Worm (Caenorhabditis elegans) whole organism, midembryonic: ENCODE measurements around the gene C14E2.7.

Experiments used
- T22C8.4 ChIP-seq: fragments of 200-800 bp; sonication (Bioruptor generic); IDR thresholded peaks from 2 replicates; pipeline ENCODE4 v1.3.6; 2022; ENCODE audit warnings: missing genetic modification characterization, missing compliant biosample characterization
- cog-1 ChIP-seq: sonication (generic microtip); optimal IDR thresholded peaks from 2 replicates; lab custom pipeline; 2016; ENCODE audit warnings: missing genetic modification characterization, missing compliant biosample characterization
- flt-1 ChIP-seq: fragments of 200-800 bp; sonication (Bioruptor generic); IDR thresholded peaks from 2 replicates; pipeline ENCODE4 v1.3.6; 2022; ENCODE audit warnings: missing genetic modification characterization, missing compliant biosample characterization
- klf-2 ChIP-seq: fragments of 200-800 bp; sonication (Bioruptor generic); conservative IDR thresholded peaks from 2 replicates; pipeline ENCODE4 v1.3.6; 2022; ENCODE audit warnings: missing genetic modification reagents, missing genetic modification characterization, missing compliant biosample characterization
- med-1 ChIP-seq: sonication (generic microtip); optimal IDR thresholded peaks from 2 replicates; lab custom pipeline; 2017; ENCODE audit warnings: missing genetic modification characterization, mild to moderate bottlenecking, missing compliant biosample characterization, antibody characterized with exemption, missing genetic modification reagents; ENCODE audit not compliant: insufficient read depth
- ref-1 ChIP-seq: fragments of 200-800 bp; sonication (Bioruptor generic); conservative IDR thresholded peaks from 2 replicates; pipeline ENCODE4 v1.3.6; 2022; ENCODE audit warnings: missing genetic modification reagents, missing genetic modification characterization, missing compliant biosample characterization
- tab-1 ChIP-seq: fragments of 200-800 bp; sonication (Bioruptor generic); IDR thresholded peaks from 2 replicates; pipeline ENCODE4 v1.3.6; 2022; ENCODE audit warnings: missing genetic modification characterization, missing compliant biosample characterization
- ztf-23 ChIP-seq: fragments of 200-800 bp; sonication (Bioruptor generic); IDR thresholded peaks from 2 replicates; pipeline ENCODE4 v1.3.6; 2022; ENCODE audit warnings: missing genetic modification reagents, missing genetic modification characterization, missing compliant biosample characterization
- ztf-29 ChIP-seq: fragments of 200-800 bp; sonication (Bioruptor generic); IDR thresholded peaks from 2 replicates; pipeline ENCODE4 v1.3.6; 2022; ENCODE audit warnings: missing genetic modification reagents, missing genetic modification characterization, missing compliant biosample characterization

ce11 chrX:1848575-1848974 is 32.4 kb downstream of the C14E2.7 start, which contains the start of gene ceh-41:
- TF ChIP-seq ztf-23 (GFP tag; lab: Robert Waterston, UW) (no peak), T22C8.4 (GFP tag; lab: Robert Waterston, UW) (no peak), flt-1 (no peak), ref-1 (no peak), klf-2 (no peak), tab-1 (no peak), ztf-29 (no peak), cog-1 (tag; lab: Kevin White, UChicago) (no peak), med-1 (no peak)
